Worm (Caenorhabditis elegans) whole organism, L1 larva: ENCODE measurements around the gene Y49F6B.9.

Source experiments
- C04F5.9 ChIP-seq: sonication (generic microtip); optimal IDR thresholded peaks from 2 replicates; lab custom pipeline; 2016; ENCODE audit warnings: missing genetic modification characterization, missing compliant biosample characterization
- C16A3.4 ChIP-seq: fragments of 150-350 bp; optimal IDR thresholded peaks from 2 replicates; lab custom pipeline; 2014; ENCODE audit warnings: missing biosample characterization, missing genetic modification characterization
- C34B4.2 ChIP-seq: sonication (generic microtip); optimal IDR thresholded peaks from 2 replicates; lab custom pipeline; 2017; ENCODE audit warnings: mild to moderate bottlenecking, missing genetic modification characterization, missing compliant biosample characterization
- alr-1 ChIP-seq: fragments of 200-800 bp; sonication (Bioruptor generic); optimal IDR thresholded peaks from 2 replicates; lab custom pipeline; 2018; ENCODE audit warnings: borderline replicate concordance, mild to moderate bottlenecking, missing genetic modification characterization, missing compliant biosample characterization
- aly-2 ChIP-seq: fragments of 150-350 bp; optimal IDR thresholded peaks from 2 replicates; lab custom pipeline; 2014; ENCODE audit warnings: missing biosample characterization, missing genetic modification characterization
- ama-1 ChIP-seq: fragments of 150-350 bp; optimal IDR thresholded peaks from 2 replicates; lab custom pipeline; 2014
- blmp-1 ChIP-seq: fragments of 150-350 bp; optimal IDR thresholded peaks from 2 replicates; lab custom pipeline; 2014; ENCODE audit warnings: missing biosample characterization, missing genetic modification characterization
- ceh-63 ChIP-seq: fragments of 200-800 bp; sonication (Bioruptor generic); optimal IDR thresholded peaks from 2 replicates; lab custom pipeline; 2018; ENCODE audit warnings: mild to moderate bottlenecking, missing genetic modification characterization, missing compliant biosample characterization
- ceh-88 ChIP-seq: fragments of 200-800 bp; sonication (Bioruptor generic); IDR thresholded peaks from 2 replicates; pipeline ENCODE4 v1.3.6; 2022; ENCODE audit warnings: missing genetic modification characterization, missing compliant biosample characterization
- efl-3 ChIP-seq: fragments of 200-800 bp; sonication (Bioruptor generic); optimal IDR thresholded peaks from 2 replicates; lab custom pipeline; 2018; ENCODE audit warnings: mild to moderate bottlenecking, missing genetic modification characterization, missing compliant biosample characterization
- elt-2 ChIP-seq: sonication (generic microtip); optimal IDR thresholded peaks from 2 replicates; lab custom pipeline; 2016; ENCODE audit warnings: missing genetic modification characterization, mild to moderate bottlenecking, inconsistent platforms, missing compliant biosample characterization, missing genetic modification reagents
- elt-3 ChIP-seq, 6 experiments: fragments of 150-350 bp in 1 of 6; sonication (generic microtip); optimal IDR thresholded peaks; 2 replicates each; lab custom pipeline; 2017 to 2018; ENCODE audit warnings: missing biosample characterization in 6 of 6, missing genetic modification characterization in 6 of 6, inconsistent platforms in 1 of 6
- fkh-10 ChIP-seq: sonication (generic microtip); optimal IDR thresholded peaks from 2 replicates; lab custom pipeline; 2017; ENCODE audit warnings: missing biosample characterization, missing genetic modification reagents, missing genetic modification characterization
- fkh-4 ChIP-seq: sonication (generic microtip); optimal IDR thresholded peaks from 2 replicates; lab custom pipeline; 2016; ENCODE audit warnings: missing compliant biosample characterization, missing genetic modification characterization, borderline replicate concordance
- grh-1 ChIP-seq: fragments of 200-800 bp; sonication (Bioruptor generic); IDR thresholded peaks from 2 replicates; pipeline ENCODE4 v1.3.6; 2022; ENCODE audit warnings: missing genetic modification reagents, missing genetic modification characterization, missing compliant biosample characterization
- hlh-17 ChIP-seq: fragments of 200-800 bp; sonication (Bioruptor generic); optimal IDR thresholded peaks from 2 replicates; lab custom pipeline; 2018; ENCODE audit warnings: missing genetic modification characterization, mild to moderate bottlenecking, missing compliant biosample characterization, moderate library complexity, borderline replicate concordance
- hlh-4 ChIP-seq: sonication (generic microtip); optimal IDR thresholded peaks from 2 replicates; lab custom pipeline; 2016; ENCODE audit warnings: mild to moderate bottlenecking, missing genetic modification characterization, missing compliant biosample characterization
- isw-1 ChIP-seq: fragments of 200-800 bp; sonication (Bioruptor generic); IDR thresholded peaks from 2 replicates; pipeline ENCODE4 v1.3.6; 2022; ENCODE audit warnings: missing genetic modification characterization, missing compliant biosample characterization
- lin-14 ChIP-seq: fragments of 200-800 bp; sonication (Bioruptor generic); optimal IDR thresholded peaks from 2 replicates; lab custom pipeline; 2018; ENCODE audit warnings: mild to moderate bottlenecking, missing genetic modification characterization, moderate library complexity, missing compliant biosample characterization
- lin-35 ChIP-seq, 2 experiments: fragments of 150-350 bp; optimal IDR thresholded peaks; 2 replicates each; lab custom pipeline; 2014; ENCODE audit warnings: missing biosample characterization in 2 of 2, missing genetic modification characterization in 2 of 2, missing genetic modification reagents in 2 of 2
- mab-9 ChIP-seq: fragments of 200-800 bp; sonication (Bioruptor generic); IDR thresholded peaks from 2 replicates; pipeline ENCODE4 v1.3.6; 2022; ENCODE audit warnings: missing genetic modification reagents, missing genetic modification characterization, missing compliant biosample characterization
- mef-2 ChIP-seq: fragments of 150-350 bp; optimal IDR thresholded peaks from 2 replicates; lab custom pipeline; 2014; ENCODE audit warnings: missing biosample characterization, missing genetic modification characterization
- nhr-20 ChIP-seq: sonication (generic microtip); optimal IDR thresholded peaks from 2 replicates; lab custom pipeline; 2016; ENCODE audit warnings: mild to moderate bottlenecking, missing genetic modification characterization, missing compliant biosample characterization
- nhr-28 ChIP-seq: fragments of 150-350 bp; optimal IDR thresholded peaks from 2 replicates; lab custom pipeline; 2014; ENCODE audit warnings: missing biosample characterization, missing genetic modification characterization
- nhr-77 ChIP-seq: fragments of 150-350 bp; optimal IDR thresholded peaks from 2 replicates; lab custom pipeline; 2014; ENCODE audit warnings: missing biosample characterization, missing genetic modification characterization
- pag-3 ChIP-seq: sonication (generic microtip); optimal IDR thresholded peaks from 2 replicates; lab custom pipeline; 2017; ENCODE audit warnings: missing genetic modification characterization, mild to moderate bottlenecking, missing compliant biosample characterization, antibody characterized with exemption, borderline replicate concordance; ENCODE audit not compliant: insufficient read depth
- pax-3 ChIP-seq: fragments of 200-800 bp; sonication (Bioruptor generic); optimal IDR thresholded peaks from 2 replicates; lab custom pipeline; 2018; ENCODE audit warnings: mild to moderate bottlenecking, missing genetic modification characterization, moderate library complexity, missing compliant biosample characterization
- pqm-1 ChIP-seq: sonication (generic microtip); optimal IDR thresholded peaks from 3 replicates; lab custom pipeline; 2017; ENCODE audit warnings: missing biosample characterization, missing genetic modification characterization
- snpc-4 ChIP-seq: fragments of 150-350 bp; optimal IDR thresholded peaks from 2 replicates; lab custom pipeline; 2014; ENCODE audit warnings: missing biosample characterization, missing genetic modification characterization
- snu-23 ChIP-seq: sonication (generic microtip); optimal IDR thresholded peaks from 2 replicates; lab custom pipeline; 2016; ENCODE audit warnings: missing genetic modification characterization, missing compliant biosample characterization
- sox-4 ChIP-seq: sonication (generic microtip); optimal IDR thresholded peaks from 2 replicates; lab custom pipeline; 2016; ENCODE audit warnings: missing genetic modification characterization, missing compliant biosample characterization
- swsn-7 ChIP-seq: sonication (generic microtip); optimal IDR thresholded peaks from 2 replicates; lab custom pipeline; 2016; ENCODE audit warnings: missing genetic modification characterization, missing compliant biosample characterization
- tlp-1 ChIP-seq: fragments of 150-350 bp; optimal IDR thresholded peaks from 2 replicates; lab custom pipeline; 2014; ENCODE audit warnings: missing biosample characterization, missing genetic modification characterization
- unc-130 ChIP-seq: fragments of 150-350 bp; optimal IDR thresholded peaks from 2 replicates; lab custom pipeline; 2017; ENCODE audit warnings: missing biosample characterization, missing genetic modification characterization, inconsistent platforms
- unc-86 ChIP-seq: sonication (generic microtip); optimal IDR thresholded peaks from 2 replicates; lab custom pipeline; 2016; ENCODE audit warnings: missing genetic modification characterization, missing compliant biosample characterization
- xbp-1 ChIP-seq: sonication (generic microtip); optimal IDR thresholded peaks from 2 replicates; lab custom pipeline; 2016; ENCODE audit warnings: missing genetic modification characterization, missing compliant biosample characterization
- zip-4 ChIP-seq: fragments of 200-800 bp; sonication (Bioruptor generic); optimal IDR thresholded peaks from 2 replicates; lab custom pipeline; 2018; ENCODE audit warnings: mild to moderate bottlenecking, missing genetic modification characterization, moderate library complexity, missing compliant biosample characterization
- ztf-11 ChIP-seq, 2 experiments: sonication (generic microtip); optimal IDR thresholded peaks; 2 replicates each; lab custom pipeline; 2016 to 2017; ENCODE audit warnings: missing genetic modification characterization in 2 of 2, missing biosample characterization in 1 of 2, missing compliant biosample characterization in 1 of 2
- ztf-4 ChIP-seq: fragments of 150-350 bp; optimal IDR thresholded peaks from 2 replicates; lab custom pipeline; 2014; ENCODE audit warnings: missing biosample characterization, missing genetic modification characterization

Gene Y49F6B.9

ce11 chrII:3477171-3477570 lies 22.0 kb downstream of the Y49F6B.9 start, which contains the start of gene fbxb-104:
TSS of gene fbxb-104 (minus strand) at chrII:3477271.
- TF ChIP-seq C16A3.4 (tag; lab: Kevin White, UChicago): no peak
- TF ChIP-seq ceh-88 (GFP tag; lab: Robert Waterston, UW): no peak
- TF ChIP-seq lin-14 (GFP tag; lab: Kevin White, UChicago): no peak
- TF ChIP-seq elt-3 (tag; optimal IDR thresholded peaks at IDR 0.05; lab: Kevin White, UChicago): no peak
- no peak for TF ChIP-seq C04F5.9 (tag; lab: Kevin White, UChicago)
- TF ChIP-seq hlh-17: no peak
- TF ChIP-seq pax-3 (tag; lab: Kevin White, UChicago): no peak
- no peak for TF ChIP-seq tlp-1 (tag; lab: Kevin White, UChicago)
- no peak for TF ChIP-seq nhr-28 (tag; lab: Kevin White, UChicago)

ce11 chrII:3476536-3476935 lies 22.7 kb downstream of the Y49F6B.9 start:
- TF ChIP-seq nhr-77 (no peak), alr-1 (no peak), ceh-63 (no peak), xbp-1 (no peak), ztf-4 (tag; lab: Kevin White, UChicago) (no peak), snu-23 (GFP tag; lab: Kevin White, UChicago) (no peak), grh-1 (GFP tag; lab: Robert Waterston, UW) (no peak), elt-2 (tag; lab: Kevin White, UChicago) (no peak), tlp-1 (tag; lab: Kevin White, UChicago) (no peak), blmp-1 (tag; lab: Kevin White, UChicago) (no peak), efl-3 (GFP tag; lab: Kevin White, UChicago) (no peak), mab-9 (GFP tag; lab: Robert Waterston, UW) (no peak), hlh-4 (tag; lab: Kevin White, UChicago) (no peak), nhr-28 (tag; lab: Kevin White, UChicago) (no peak), ztf-11 (tag; optimal IDR thresholded peaks at IDR 0.05; lab: Kevin White, UChicago) (no peak), aly-2 (tag; lab: Kevin White, UChicago) (no peak), fkh-4 (no peak), pag-3 (tag; lab: Kevin White, UChicago) (no peak), snpc-4 (tag; lab: Kevin White, UChicago) (no peak), ceh-88 (GFP tag; lab: Robert Waterston, UW) (no peak)
- TF ChIP-seq, all 84 proteins: peak for 0

DNA sequence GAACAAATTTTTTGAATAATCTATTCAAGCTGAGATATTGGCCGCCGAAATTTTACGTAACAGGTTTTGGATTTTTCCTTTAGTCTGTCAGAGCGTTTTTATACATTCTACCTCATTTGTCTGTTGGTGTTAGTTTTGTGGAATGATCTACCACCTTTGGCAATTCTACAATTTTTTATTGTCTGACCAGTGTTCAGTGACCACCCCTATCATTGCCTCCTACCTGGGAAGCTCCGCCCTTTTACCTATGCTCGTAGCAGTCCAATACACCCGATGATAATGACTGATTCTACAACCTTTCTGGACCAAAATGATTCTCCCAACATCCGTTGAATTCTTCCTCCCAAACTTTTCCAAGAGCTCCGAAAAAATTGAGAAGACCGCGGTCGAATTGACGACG lies 25.4 kb downstream of the Y49F6B.9 start, which contains the start of gene sdz-32:
TSS of gene sdz-32 (plus strand) at position 301 of the 400 bp plus-strand sequence.
- TF ChIP-seq lin-35 (GFP tag; optimal IDR thresholded peaks at IDR 0.05; lab: Kevin White, UChicago): no peak
- no peak for TF ChIP-seq mab-9 (GFP tag; lab: Robert Waterston, UW)
- TF ChIP-seq ztf-4 (tag; lab: Kevin White, UChicago): no peak
- TF ChIP-seq nhr-20: no peak
- no peak for TF ChIP-seq snu-23 (GFP tag; lab: Kevin White, UChicago)
- no peak for TF ChIP-seq isw-1
- TF ChIP-seq unc-86 (tag; lab: Kevin White, UChicago): no peak
- no peak for TF ChIP-seq C16A3.4 (tag; lab: Kevin White, UChicago)
- TF ChIP-seq ama-1 (lab: Kevin White, UChicago): no peak
- no peak for TF ChIP-seq ceh-88 (GFP tag; lab: Robert Waterston, UW)
- no peak for TF ChIP-seq unc-130
- no peak for TF ChIP-seq alr-1
- TF ChIP-seq C34B4.2 (tag; lab: Kevin White, UChicago): no peak
- no peak for TF ChIP-seq mef-2 (tag; lab: Kevin White, UChicago)
- TF ChIP-seq zip-4 (GFP tag; lab: Kevin White, UChicago): no peak
- no peak for TF ChIP-seq pqm-1 (tag; lab: Kevin White, UChicago)
- TF ChIP-seq sox-4 (tag; lab: Kevin White, UChicago): no peak
- TF ChIP-seq nhr-28 (tag; lab: Kevin White, UChicago): no peak
- no peak for TF ChIP-seq swsn-7 (tag; lab: Kevin White, UChicago)
- TF ChIP-seq fkh-10 (GFP tag; lab: Kevin White, UChicago): no peak
